Worm (Caenorhabditis elegans): ENCODE results near the gene F36H9.4.

DNA sequence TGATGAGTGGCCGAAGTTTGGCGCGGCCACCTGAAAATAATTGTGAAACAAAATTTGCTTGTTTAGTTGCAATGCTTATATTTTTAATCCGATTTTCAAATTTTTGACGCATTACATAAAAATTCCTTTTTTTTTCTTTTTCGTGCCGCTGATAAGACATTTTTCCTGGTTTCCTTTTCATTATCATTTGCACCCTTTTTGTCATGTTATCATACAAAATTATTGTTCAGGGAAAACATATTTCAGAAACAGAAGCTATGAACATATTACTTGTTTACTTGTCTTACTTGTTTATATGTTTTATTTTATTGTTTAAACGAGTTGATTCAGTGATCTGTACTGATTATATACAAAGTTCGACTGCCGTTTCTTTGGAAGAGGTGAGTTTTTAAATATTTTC lies 18.4 kb downstream of the F36H9.4 start, which contains the start of gene clec-205:
- TF ChIP-seq aptf-2 (GFP tag; conservative IDR thresholded peaks at IDR 0.05) (no peak), ztf-6 (GFP tag; IDR thresholded peaks at IDR 0.05) (no peak), egrh-3 (GFP tag; IDR thresholded peaks at IDR 0.05) (no peak), nfyb-1 (GFP tag; IDR thresholded peaks at IDR 0.05) (no peak), atf-7 (tag; optimal IDR thresholded peaks at IDR 0.05) (no peak), lin-35 (GFP tag; optimal IDR thresholded peaks at IDR 0.05) (no peak), egl-18 (GFP tag; IDR thresholded peaks at IDR 0.05) (no peak), T07F8.4 (tag; optimal IDR thresholded peaks at IDR 0.05) (no peak), ztf-28 (GFP tag; IDR thresholded peaks at IDR 0.05) (no peak), pha-4 (tag; optimal IDR thresholded peaks at IDR 0.05) (no peak), xnd-1 (tag; optimal IDR thresholded peaks at IDR 0.05) (no peak), Y95B8A.8 (GFP tag; IDR thresholded peaks at IDR 0.05) (no peak)

Data from whole organism, young adult.